Worm (Caenorhabditis elegans): ENCODE data around the gene cng-3.

Gene cng-3

DNA sequence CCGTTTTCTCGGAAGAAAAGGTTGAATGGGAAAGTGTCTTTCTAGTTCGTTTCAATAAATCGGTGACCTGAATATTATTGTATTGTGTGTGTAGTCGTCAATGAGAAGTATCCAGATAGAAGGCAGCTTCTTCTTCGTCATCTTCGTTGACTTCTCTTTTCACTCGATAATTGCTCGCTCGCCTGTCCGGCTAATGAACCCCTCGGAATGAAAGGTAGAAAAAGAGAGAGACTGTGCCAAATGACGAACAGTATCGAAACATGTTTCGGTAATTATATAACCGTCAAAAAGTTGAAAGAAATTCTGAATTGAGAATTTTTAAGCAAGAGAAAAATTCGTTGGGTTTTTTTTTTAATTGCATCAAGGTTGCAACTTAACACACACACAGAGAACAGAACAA is 23.4 kb downstream of the cng-3 start, which contains the start of gene cutl-17:
TSS of gene cutl-17 (minus strand) at position 101 of the 400 bp plus-strand sequence.
- TF ChIP-seq unc-62 (GFP tag; optimal IDR thresholded peaks at IDR 0.05): no peak
- no peak for TF ChIP-seq mbf-1 (tag; optimal IDR thresholded peaks at IDR 0.05)
- no peak for TF ChIP-seq lin-39 (tag; optimal IDR thresholded peaks at IDR 0.05)
- TF ChIP-seq nhr-77 (tag; optimal IDR thresholded peaks at IDR 0.05): no peak
- no peak for TF ChIP-seq nhr-12 (tag; optimal IDR thresholded peaks at IDR 0.05)
- no peak for TF ChIP-seq nhr-21 (tag; optimal IDR thresholded peaks at IDR 0.05)
- TF ChIP-seq dmd-4 (tag; optimal IDR thresholded peaks at IDR 0.05): no peak

DNA sequence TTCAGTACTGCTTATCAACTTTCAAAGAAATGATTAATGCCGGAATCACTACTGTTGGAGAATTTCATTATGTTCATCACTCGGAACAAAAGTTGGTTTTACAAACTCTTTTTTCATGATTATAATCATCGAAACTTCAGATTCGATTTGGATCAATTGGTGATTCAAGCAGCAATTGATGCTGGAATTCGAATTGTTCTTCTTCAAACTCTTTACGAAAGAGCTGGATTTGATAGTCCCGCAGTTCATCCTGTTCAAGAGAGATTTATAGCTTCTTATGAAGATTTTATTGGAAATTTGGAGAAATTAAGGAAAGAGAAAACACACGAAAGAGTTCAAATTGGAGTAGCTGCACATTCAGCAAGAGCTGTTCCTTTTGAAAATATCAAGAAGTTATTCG is 29.0 kb downstream of the cng-3 start:
- TF ChIP-seq egl-27 (tag; optimal IDR thresholded peaks at IDR 0.05) (no peak), mab-5 (tag; optimal IDR thresholded peaks at IDR 0.05) (no peak), skn-1 (tag; optimal IDR thresholded peaks at IDR 0.05) (no peak), elt-1 (tag; optimal IDR thresholded peaks at IDR 0.05) (no peak), unc-39 (tag; optimal IDR thresholded peaks at IDR 0.05) (no peak), nhr-6 (tag; optimal IDR thresholded peaks at IDR 0.05) (no peak), unc-55 (GFP tag; optimal IDR thresholded peaks at IDR 0.05) (no peak)

ce11 chrIV:9450375-9450774 is 30.5 kb downstream of the cng-3 start, which contains the start of gene cpin-1:
Gene cpin-1, plus strand, starts transcription at chrIV:9450675.
- TF ChIP-seq F13H6.1 (tag; optimal IDR thresholded peaks at IDR 0.05) (no peak), nhr-23 (tag; optimal IDR thresholded peaks at IDR 0.05) (no peak), C34F6.9 (tag; optimal IDR thresholded peaks at IDR 0.05) (no peak), nhr-11 (tag; optimal IDR thresholded peaks at IDR 0.05) (no peak), R02D3.7 (tag; optimal IDR thresholded peaks at IDR 0.05) (no peak), lsy-2 (tag; optimal IDR thresholded peaks at IDR 0.05) (no peak), fos-1 (tag; optimal IDR thresholded peaks at IDR 0.05) (no peak), ceh-82 (tag; optimal IDR thresholded peaks at IDR 0.05) (no peak), lin-11 (tag; optimal IDR thresholded peaks at IDR 0.05) (no peak), nhr-10 (tag; optimal IDR thresholded peaks at IDR 0.05) (no peak), blmp-1 (tag; optimal IDR thresholded peaks at IDR 0.05; ENCODE audit: insufficient read depth) (no peak), crh-2 (tag; optimal IDR thresholded peaks at IDR 0.05) (no peak), lin-39 (tag; optimal IDR thresholded peaks at IDR 0.05) (no peak), ztf-4 (tag; optimal IDR thresholded peaks at IDR 0.05) (no peak), sem-4 (tag; optimal IDR thresholded peaks at IDR 0.05) (no peak), aly-2 (tag; optimal IDR thresholded peaks at IDR 0.05) (no peak), peb-1 (tag; optimal IDR thresholded peaks at IDR 0.05) (no peak), elt-1 (tag; optimal IDR thresholded peaks at IDR 0.05) (no peak), dmd-4 (tag; optimal IDR thresholded peaks at IDR 0.05) (no peak)

- TF ChIP-seq sma-3 (GFP tag; optimal IDR thresholded peaks at IDR 0.05): no peak
- peak; percentile 32 for TF ChIP-seq snpc-4 (tag; optimal IDR thresholded peaks at IDR 0.05)
- no peak for TF ChIP-seq blmp-1 (tag; optimal IDR thresholded peaks at IDR 0.05; ENCODE audit: insufficient read depth)
- TF ChIP-seq crh-2 (tag; optimal IDR thresholded peaks at IDR 0.05): no peak
- TF ChIP-seq mdl-1 (tag; optimal IDR thresholded peaks at IDR 0.05): no peak
- no peak for TF ChIP-seq ztf-4 (tag; optimal IDR thresholded peaks at IDR 0.05)
- TF ChIP-seq ztf-11 (tag; optimal IDR thresholded peaks at IDR 0.05): no peak
- TF ChIP-seq nhr-129 (tag; optimal IDR thresholded peaks at IDR 0.05): peak; percentile 60
- no peak for TF ChIP-seq dmd-4 (tag; optimal IDR thresholded peaks at IDR 0.05)
- TF ChIP-seq zag-1 (tag; optimal IDR thresholded peaks at IDR 0.05): no peak
- TF ChIP-seq F13H6.1 (tag; optimal IDR thresholded peaks at IDR 0.05): peak; percentile 47
- no peak for TF ChIP-seq nhr-77 (tag; optimal IDR thresholded peaks at IDR 0.05)
- TF ChIP-seq skn-1 (tag; optimal IDR thresholded peaks at IDR 0.05): no peak
- TF ChIP-seq Y55F3AM.14 (GFP tag; optimal IDR thresholded peaks at IDR 0.05): no peak
- no peak for TF ChIP-seq alr-1 (tag; optimal IDR thresholded peaks at IDR 0.05)
- no peak for TF ChIP-seq ZK546.5 (tag; optimal IDR thresholded peaks at IDR 0.05)
- TF ChIP-seq elt-1 (tag; optimal IDR thresholded peaks at IDR 0.05): no peak
- TF ChIP-seq nhr-10 (tag; optimal IDR thresholded peaks at IDR 0.05): no peak
- no peak for TF ChIP-seq elt-3 (tag; optimal IDR thresholded peaks at IDR 0.05)
- TF ChIP-seq ceh-82 (tag; optimal IDR thresholded peaks at IDR 0.05): no peak
- TF ChIP-seq lin-39 (tag; optimal IDR thresholded peaks at IDR 0.05): no peak
- peak; percentile 9 for TF ChIP-seq C34F6.9 (tag; optimal IDR thresholded peaks at IDR 0.05)
- TF ChIP-seq nhr-237 (tag; optimal IDR thresholded peaks at IDR 0.05): no peak
- TF ChIP-seq nhr-25 (tag; optimal IDR thresholded peaks at IDR 0.05): no peak
- no peak for TF ChIP-seq unc-39 (tag; optimal IDR thresholded peaks at IDR 0.05)
- TF ChIP-seq nhr-6 (tag; optimal IDR thresholded peaks at IDR 0.05): no peak
- no peak for TF ChIP-seq ztf-1 (GFP tag; conservative IDR thresholded peaks at IDR 0.05)
- peak in 1 of 2 experiments; percentile 33 for TF ChIP-seq lsy-2 (tag; optimal IDR thresholded peaks at IDR 0.05)
- TF ChIP-seq sem-4 (tag; optimal IDR thresholded peaks at IDR 0.05): no peak
- no peak for TF ChIP-seq gmeb-1 (tag; optimal IDR thresholded peaks at IDR 0.05)
- TF ChIP-seq sma-9 (GFP tag; optimal IDR thresholded peaks at IDR 0.05): peak; percentile 69
- no peak for TF ChIP-seq sma-9 (tag; optimal IDR thresholded peaks at IDR 0.05)
- no peak for TF ChIP-seq ama-1 (optimal IDR thresholded peaks at IDR 0.05)
- no peak for TF ChIP-seq unc-55 (GFP tag; optimal IDR thresholded peaks at IDR 0.05)
- TF ChIP-seq mbf-1 (tag; optimal IDR thresholded peaks at IDR 0.05): no peak
- no peak for TF ChIP-seq ceh-16 (tag; optimal IDR thresholded peaks at IDR 0.05)
- TF ChIP-seq lin-11 (tag; optimal IDR thresholded peaks at IDR 0.05): no peak
These were observed 33.6 kb downstream of the cng-3 start, which contains the start of gene hsp-12.6 for ce11 chrIV:9447209-9447608. Gene hsp-12.6, minus strand, starts transcription at chrIV:9447228.
